Worm (Caenorhabditis elegans) whole organism, mixed stage, embryonic: ENCODE measurements around the gene acaa-2.
A peak's percentile ranks its signal among the peaks of the same experiment; 100 is the strongest.

Experiments used
- bed-3 ChIP-seq: fragments of 200-800 bp; sonication (Bioruptor generic); optimal IDR thresholded peaks from 3 replicates; lab custom pipeline; 2018; ENCODE audit warnings: mild to moderate bottlenecking, missing genetic modification characterization, moderate library complexity, missing compliant biosample characterization
- blmp-1 ChIP-seq: fragments of 150-350 bp; optimal IDR thresholded peaks from 2 replicates; lab custom pipeline; 2014; ENCODE audit warnings: missing biosample characterization, missing genetic modification characterization
- ceh-39 ChIP-seq: fragments of 150-350 bp; optimal IDR thresholded peaks from 2 replicates; lab custom pipeline; 2014; ENCODE audit warnings: missing biosample characterization, missing genetic modification characterization
- ceh-43 ChIP-seq: fragments of 200-800 bp; sonication (Bioruptor generic); optimal IDR thresholded peaks from 2 replicates; lab custom pipeline; 2018; ENCODE audit warnings: mild to moderate bottlenecking, missing genetic modification characterization, moderate library complexity, missing compliant biosample characterization
- ceh-83 ChIP-seq: fragments of 200-800 bp; sonication (Bioruptor generic); optimal IDR thresholded peaks from 2 replicates; lab custom pipeline; 2018; ENCODE audit warnings: mild to moderate bottlenecking, missing genetic modification characterization, missing compliant biosample characterization
- ces-1 ChIP-seq: fragments of 150-350 bp; optimal IDR thresholded peaks from 2 replicates; lab custom pipeline; 2014; ENCODE audit warnings: missing biosample characterization, missing genetic modification reagents, missing genetic modification characterization
- cnd-1 ChIP-seq: fragments of 200-800 bp; sonication (Bioruptor generic); optimal IDR thresholded peaks from 2 replicates; lab custom pipeline; 2018; ENCODE audit warnings: mild to moderate bottlenecking, missing genetic modification characterization, missing compliant biosample characterization
- drap-1 ChIP-seq: fragments of 200-800 bp; sonication (Bioruptor generic); optimal IDR thresholded peaks from 3 replicates; lab custom pipeline; 2018; ENCODE audit warnings: mild to moderate bottlenecking, missing genetic modification characterization, missing compliant biosample characterization
- elt-3 ChIP-seq: fragments of 150-350 bp; optimal IDR thresholded peaks from 2 replicates; lab custom pipeline; 2014; ENCODE audit warnings: missing biosample characterization, missing genetic modification characterization
- flh-1 ChIP-seq: fragments of 200-800 bp; sonication (Bioruptor generic); optimal IDR thresholded peaks from 2 replicates; lab custom pipeline; 2018; ENCODE audit warnings: mild to moderate bottlenecking, missing genetic modification characterization, moderate library complexity, missing compliant biosample characterization
- ham-2 ChIP-seq: fragments of 200-800 bp; sonication (Bioruptor generic); optimal IDR thresholded peaks from 2 replicates; lab custom pipeline; 2018; ENCODE audit warnings: mild to moderate bottlenecking, missing genetic modification characterization, missing compliant biosample characterization
- hlh-1 ChIP-seq: fragments of 150-350 bp; optimal IDR thresholded peaks from 2 replicates; lab custom pipeline; 2014; ENCODE audit warnings: missing biosample characterization, missing genetic modification reagents, missing genetic modification characterization
- lin-13 ChIP-seq: fragments of 150-350 bp; optimal IDR thresholded peaks from 2 replicates; lab custom pipeline; 2014; ENCODE audit warnings: missing biosample characterization, missing genetic modification characterization
- lin-32 ChIP-seq: fragments of 200-800 bp; sonication (Bioruptor generic); optimal IDR thresholded peaks from 2 replicates; lab custom pipeline; 2018; ENCODE audit warnings: mild to moderate bottlenecking, missing genetic modification characterization, missing compliant biosample characterization
- lsy-2 ChIP-seq: fragments of 150-350 bp; optimal IDR thresholded peaks from 2 replicates; lab custom pipeline; 2014; ENCODE audit warnings: missing biosample characterization, missing genetic modification characterization
- mab-5 ChIP-seq: fragments of 150-350 bp; optimal IDR thresholded peaks from 2 replicates; lab custom pipeline; 2014; ENCODE audit warnings: missing biosample characterization, missing genetic modification characterization
- mep-1 ChIP-seq: fragments of 150-350 bp; optimal IDR thresholded peaks from 2 replicates; lab custom pipeline; 2017; ENCODE audit warnings: missing biosample characterization, missing genetic modification reagents, missing genetic modification characterization, inconsistent platforms
- mls-2 ChIP-seq: sonication (generic microtip); optimal IDR thresholded peaks from 2 replicates; lab custom pipeline; 2016; ENCODE audit warnings: mild to moderate bottlenecking, missing genetic modification characterization, moderate library complexity, missing compliant biosample characterization
- nhr-2 ChIP-seq: fragments of 150-350 bp; optimal IDR thresholded peaks from 2 replicates; lab custom pipeline; 2014; ENCODE audit warnings: missing biosample characterization, missing genetic modification characterization
- nhr-237 ChIP-seq: fragments of 150-350 bp; optimal IDR thresholded peaks from 2 replicates; lab custom pipeline; 2014; ENCODE audit warnings: missing biosample characterization, missing genetic modification characterization
- nhr-76 ChIP-seq: sonication (generic microtip); optimal IDR thresholded peaks from 2 replicates; lab custom pipeline; 2017; ENCODE audit warnings: missing biosample characterization, missing genetic modification characterization
- pha-4 ChIP-seq: fragments of 150-350 bp; optimal IDR thresholded peaks from 2 replicates; lab custom pipeline; 2018; ENCODE audit warnings: missing biosample characterization, missing genetic modification reagents, missing genetic modification characterization
- sem-2 ChIP-seq: fragments of 200-800 bp; sonication (Bioruptor generic); optimal IDR thresholded peaks from 2 replicates; lab custom pipeline; 2018; ENCODE audit warnings: mild to moderate bottlenecking, missing genetic modification characterization, missing compliant biosample characterization
- snpc-4 ChIP-seq: fragments of 150-350 bp; optimal IDR thresholded peaks from 2 replicates; lab custom pipeline; 2014; ENCODE audit warnings: missing biosample characterization, missing genetic modification characterization
- sptf-1 ChIP-seq: sonication (generic microtip); optimal IDR thresholded peaks from 2 replicates; lab custom pipeline; 2017; ENCODE audit warnings: mild to moderate bottlenecking, missing genetic modification characterization, moderate library complexity, missing compliant biosample characterization
- tbx-8 ChIP-seq: fragments of 200-800 bp; sonication (Bioruptor generic); optimal IDR thresholded peaks from 2 replicates; lab custom pipeline; 2018; ENCODE audit warnings: mild to moderate bottlenecking, missing genetic modification characterization, moderate library complexity, missing compliant biosample characterization
- unc-120 ChIP-seq: sonication (generic microtip); optimal IDR thresholded peaks from 2 replicates; lab custom pipeline; 2017; ENCODE audit warnings: missing genetic modification characterization, missing compliant biosample characterization; ENCODE audit not compliant: poor library complexity, severe bottlenecking
- unc-39 ChIP-seq: fragments of 150-350 bp; optimal IDR thresholded peaks from 2 replicates; lab custom pipeline; 2014; ENCODE audit warnings: missing biosample characterization, missing genetic modification characterization
- unc-62 ChIP-seq: fragments of 150-350 bp; optimal IDR thresholded peaks from 2 replicates; lab custom pipeline; 2014; ENCODE audit warnings: missing biosample characterization, missing genetic modification reagents, missing genetic modification characterization
- ztf-11 ChIP-seq: fragments of 150-350 bp; optimal IDR thresholded peaks from 2 replicates; lab custom pipeline; 2014; ENCODE audit warnings: missing biosample characterization, missing genetic modification characterization

acaa-2 gene

DNA sequence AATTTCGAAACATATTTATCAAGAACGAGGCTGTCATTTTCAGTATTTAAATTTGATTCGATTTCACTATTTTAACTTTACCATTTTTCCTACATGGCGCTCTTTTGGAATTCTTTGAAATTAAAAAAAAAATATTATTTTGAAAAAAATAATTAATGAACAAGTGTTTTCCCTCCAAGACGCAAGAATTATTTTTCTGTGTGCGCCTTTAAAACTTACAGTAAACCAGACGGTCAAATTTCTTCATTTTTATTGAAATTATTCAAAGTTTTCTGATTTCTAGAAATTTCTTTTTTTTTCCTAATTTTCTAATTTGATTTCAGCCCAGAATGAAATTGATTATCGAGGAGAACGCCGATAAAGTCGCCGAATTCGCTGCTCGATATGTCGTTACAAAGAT is 44.3 kb downstream of the acaa-2 start, which contains the start of gene T03F6.3:
TSS of gene T03F6.3 (plus strand) at position 318 of the 400 bp plus-strand sequence.
- TF ChIP-seq snpc-4 (tag; lab: Kevin White, UChicago), result no peak
- TF ChIP-seq lin-13 (tag; lab: Kevin White, UChicago), result no peak
- no peak for TF ChIP-seq cnd-1 (tag; lab: Kevin White, UChicago)
- TF ChIP-seq bed-3 (GFP tag; lab: Kevin White, UChicago), result no peak
- no peak for TF ChIP-seq unc-39 (tag; lab: Kevin White, UChicago)
- no peak for TF ChIP-seq nhr-2 (tag; lab: Kevin White, UChicago)
- no peak for TF ChIP-seq unc-120 (tag; lab: Kevin White, UChicago)
- TF ChIP-seq blmp-1, result no peak
- TF ChIP-seq ceh-83 (GFP tag; lab: Kevin White, UChicago), result no peak
- TF ChIP-seq lsy-2 (tag; lab: Kevin White, UChicago), result no peak
- TF ChIP-seq ces-1, result no peak
- no peak for TF ChIP-seq ham-2 (GFP tag; lab: Kevin White, UChicago)
- no peak for TF ChIP-seq elt-3 (tag; lab: Kevin White, UChicago)
- no peak for TF ChIP-seq pha-4 (tag; lab: Kevin White, UChicago)
- TF ChIP-seq mab-5 (tag; lab: Kevin White, UChicago), result no peak
- no peak for TF ChIP-seq lin-32

DNA sequence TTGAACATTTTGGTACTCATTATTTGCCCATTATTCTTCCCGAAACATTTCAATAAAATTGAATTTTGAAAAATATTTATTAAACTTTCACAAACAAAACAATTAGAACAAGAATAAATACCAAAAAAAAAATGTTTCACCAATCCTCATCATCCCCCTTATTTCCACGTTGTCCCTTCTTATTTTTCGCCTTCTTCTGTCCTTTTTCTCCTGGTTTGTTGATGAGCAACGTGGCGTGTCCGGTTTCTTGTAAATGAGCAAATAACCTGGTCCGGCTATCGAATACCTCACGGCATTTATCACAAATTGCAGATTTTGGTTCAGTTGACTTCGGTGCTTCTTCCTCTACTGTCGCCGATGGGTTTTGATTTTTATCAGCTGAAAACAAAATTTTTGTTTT is 46.1 kb downstream of the acaa-2 start:
- TF ChIP-seq ces-1 (no peak), snpc-4 (tag; lab: Kevin White, UChicago) (no peak), mep-1 (tag; lab: Kevin White, UChicago) (no peak), blmp-1 (no peak), unc-62 (GFP tag; lab: Kevin White, UChicago) (no peak), flh-1 (no peak), ham-2 (GFP tag; lab: Kevin White, UChicago) (no peak), nhr-2 (tag; lab: Kevin White, UChicago) (no peak), mab-5 (tag; lab: Kevin White, UChicago) (no peak), mls-2 (no peak), unc-39 (tag; lab: Kevin White, UChicago) (no peak), hlh-1 (tag; lab: Kevin White, UChicago) (no peak), sem-2 (no peak), nhr-237 (tag; lab: Kevin White, UChicago) (no peak), ceh-83 (GFP tag; lab: Kevin White, UChicago) (no peak), drap-1 (GFP tag; lab: Kevin White, UChicago) (no peak), tbx-8 (GFP tag; lab: Kevin White, UChicago) (no peak), ceh-39 (tag; lab: Kevin White, UChicago) (no peak), lin-13 (tag; lab: Kevin White, UChicago) (no peak), lin-32 (no peak)

DNA sequence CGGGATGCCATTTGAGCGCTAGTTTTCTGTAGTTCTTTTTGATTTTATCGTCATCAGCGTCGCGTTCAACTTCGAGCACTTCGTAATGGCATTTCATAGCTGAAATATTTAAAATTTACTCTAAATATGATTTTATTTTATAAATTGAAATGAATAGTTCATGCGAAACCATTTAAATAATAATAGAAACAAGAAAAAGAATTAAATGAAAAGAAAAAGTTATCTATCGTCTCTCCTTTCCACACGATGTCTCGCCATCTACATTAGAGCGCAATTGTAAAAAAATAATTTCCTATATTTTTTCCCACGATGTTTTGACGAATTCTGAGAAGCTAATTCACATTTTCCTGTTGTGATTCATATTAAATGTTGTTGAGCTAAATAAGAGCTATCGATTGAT is 48.5 kb downstream of the acaa-2 start, which contains the start of gene dnj-17:
TSS of gene dnj-17 (minus strand) at position 101 of the 400 bp plus-strand sequence.
- TF ChIP-seq ces-1, result peak; percentile 13
- no peak for TF ChIP-seq ham-2 (GFP tag; lab: Kevin White, UChicago)
- no peak for TF ChIP-seq elt-3 (tag; lab: Kevin White, UChicago)
- TF ChIP-seq pha-4 (tag; lab: Kevin White, UChicago), result no peak
- no peak for TF ChIP-seq bed-3 (GFP tag; lab: Kevin White, UChicago)
- TF ChIP-seq snpc-4 (tag; lab: Kevin White, UChicago), result no peak
- TF ChIP-seq lin-13 (tag; lab: Kevin White, UChicago), result no peak

DNA sequence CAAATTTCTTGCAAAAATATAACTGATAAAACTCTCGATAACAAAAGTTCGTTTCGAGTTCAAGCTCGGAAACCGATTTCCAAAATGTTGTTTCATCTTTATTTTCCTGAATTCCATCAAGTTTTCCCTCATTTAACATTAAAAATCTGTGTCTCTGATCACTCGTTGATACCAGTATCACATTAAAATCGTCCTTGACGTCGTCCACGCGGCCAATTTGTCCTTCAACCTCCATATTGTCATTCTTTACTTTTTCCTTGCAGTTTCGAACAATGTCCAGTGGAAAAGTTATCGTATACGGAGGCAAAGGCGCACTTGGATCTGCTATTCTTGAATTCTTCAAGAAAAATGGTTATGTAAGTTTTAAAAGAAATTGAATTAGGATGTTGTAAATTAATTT is 48.9 kb downstream of the acaa-2 start, which contains the start of gene qdpr-1:
TSS of gene qdpr-1 (plus strand) at position 264 of the 400 bp plus-strand sequence.
- no peak for TF ChIP-seq ceh-39 (tag; lab: Kevin White, UChicago)
- TF ChIP-seq nhr-2 (tag; lab: Kevin White, UChicago), result no peak
- no peak for TF ChIP-seq mls-2
- TF ChIP-seq cnd-1 (tag; lab: Kevin White, UChicago), result no peak
- TF ChIP-seq ztf-11 (tag; lab: Kevin White, UChicago), result no peak
- no peak for TF ChIP-seq ceh-43 (GFP tag; lab: Kevin White, UChicago)
- no peak for TF ChIP-seq nhr-76 (tag; lab: Kevin White, UChicago)
- TF ChIP-seq unc-62 (GFP tag; lab: Kevin White, UChicago), result no peak
- no peak for TF ChIP-seq lsy-2 (tag; lab: Kevin White, UChicago)
- no peak for TF ChIP-seq hlh-1 (tag; lab: Kevin White, UChicago)
- TF ChIP-seq mab-5 (tag; lab: Kevin White, UChicago), result no peak
- no peak for TF ChIP-seq bed-3 (GFP tag; lab: Kevin White, UChicago)
- TF ChIP-seq sptf-1 (tag; lab: Kevin White, UChicago), result no peak
- TF ChIP-seq, all 35 proteins: peak for 0
